Fruit fly (Drosophila melanogaster): ENCODE measurements around the gene CG31698.
A peak's percentile ranks its signal among the peaks of the same experiment; 100 is the strongest.

The CG31698 gene

DNA sequence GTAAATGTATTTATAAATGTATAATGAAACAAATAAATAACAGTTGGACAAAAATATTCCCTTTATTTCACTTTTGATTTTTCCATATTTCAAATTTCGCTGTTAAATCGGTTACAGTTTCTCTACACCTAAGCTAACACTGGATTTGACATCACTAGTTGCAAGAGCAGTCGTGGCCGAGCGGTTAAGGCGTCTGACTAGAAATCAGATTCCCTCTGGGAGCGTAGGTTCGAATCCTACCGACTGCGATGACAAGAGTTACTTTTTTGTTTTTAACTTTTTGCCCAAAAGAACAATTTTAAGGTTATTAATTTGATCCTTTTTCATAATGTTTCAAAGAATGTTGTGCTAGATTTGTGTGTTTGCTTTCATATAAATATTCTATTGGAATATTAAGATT, 4.2 kb downstream of the CG31698 start (continued):
- TF ChIP-seq inv (GFP tag; IDR thresholded peaks at IDR 0.05; ENCODE audit: partially characterized antibody): peak; percentile 40; the same call in 1 of the 2 replicates
- TF ChIP-seq Bgb (GFP tag; IDR thresholded peaks at IDR 0.05; ENCODE audit: partially characterized antibody): peak; percentile 87
- TF ChIP-seq zen2 (GFP tag; IDR thresholded peaks at IDR 0.05; ENCODE audit: partially characterized antibody): peak; percentile 77; the same call in 2 of the 3 replicates

DNA sequence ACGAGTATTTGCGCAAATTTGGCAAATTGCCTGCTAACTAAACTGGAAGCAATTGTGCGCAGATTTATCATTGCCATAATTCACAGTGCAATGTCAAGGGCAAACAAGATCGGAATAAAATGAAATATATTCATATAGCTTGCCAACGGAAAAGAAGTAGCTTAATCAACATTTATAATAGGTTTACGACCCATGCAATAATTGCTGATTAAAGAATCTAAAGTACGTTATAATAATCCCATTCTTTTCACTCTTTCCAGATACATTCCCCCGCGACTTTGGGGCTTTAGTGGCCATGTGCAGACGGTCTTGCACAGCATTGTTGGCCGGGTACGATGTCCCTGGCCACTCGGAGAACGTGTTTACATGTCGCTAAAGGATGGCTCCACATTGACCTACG, 6.9 kb downstream of the CG31698 start:
- TF ChIP-seq CG4820 (GFP tag; optimal IDR thresholded peaks at IDR 0.05): no peak
- TF ChIP-seq Sin3A (optimal IDR thresholded peaks at IDR 0.05): no peak
- TF ChIP-seq CG5245 (GFP tag; optimal IDR thresholded peaks at IDR 0.05): no peak

DNA sequence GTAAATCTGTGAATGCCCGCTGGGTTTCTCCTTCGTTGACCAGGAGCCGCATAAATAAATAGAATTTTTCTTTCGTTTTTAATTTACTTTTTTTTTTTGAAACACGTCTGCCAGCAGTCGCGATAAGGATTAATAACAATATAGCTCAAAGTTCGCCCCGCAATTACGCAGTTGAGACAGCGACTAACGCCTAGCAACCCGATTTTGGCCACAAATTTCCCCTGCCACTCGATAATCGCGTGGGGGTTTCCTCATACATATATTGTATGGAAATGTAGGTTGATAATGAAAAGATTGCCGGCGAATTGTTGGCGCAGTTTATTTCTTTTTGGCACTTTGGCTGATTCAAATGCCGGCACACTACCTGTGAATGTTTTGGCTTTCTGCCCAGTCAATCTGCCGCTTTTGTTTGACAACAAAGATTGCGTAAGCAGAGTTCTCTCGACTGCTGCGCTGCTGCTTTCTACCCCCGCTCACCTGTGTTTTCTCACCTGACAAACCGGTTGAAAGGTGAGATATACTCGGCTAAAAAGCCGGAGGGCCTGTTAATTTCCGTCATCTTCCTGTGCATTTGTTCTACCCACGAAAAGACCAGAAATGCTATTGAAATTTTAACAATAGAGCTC, 8.5 kb downstream of the CG31698 start:
- TF ChIP-seq disco-r (GFP tag; optimal IDR thresholded peaks at IDR 0.05) (no peak), CG8388 (GFP tag; optimal IDR thresholded peaks at IDR 0.05) (no peak), Jarid2 (GFP tag; optimal IDR thresholded peaks at IDR 0.05) (no peak), rib (GFP tag; IDR thresholded peaks at IDR 0.05) (no peak; the same call in 1 of the 2 replicates), CG15479 (GFP tag; optimal IDR thresholded peaks at IDR 0.05) (no peak), prd (optimal IDR thresholded peaks at IDR 0.05) (no peak), prd (GFP tag; IDR thresholded peaks at IDR 0.05) (no peak), sug (tag; optimal IDR thresholded peaks at IDR 0.05) (peak; percentile 36), jigr1 (GFP tag; IDR thresholded peaks at IDR 0.05) (no peak), tna (GFP tag; IDR thresholded peaks at IDR 0.05; ENCODE audit: partially characterized antibody) (no peak), CG5180 (GFP tag; optimal IDR thresholded peaks at IDR 0.05) (no peak), mirr (GFP tag; optimal IDR thresholded peaks at IDR 0.05) (peak; percentile 24), CG43689 (GFP tag; IDR thresholded peaks at IDR 0.05) (no peak), tap (tag; optimal IDR thresholded peaks at IDR 0.05) (no peak), CG2199 (GFP tag; IDR thresholded peaks at IDR 0.05) (0 out of 3 replicates have a peak, but pooled peaks have one; percentile 28), Pdp1 (GFP tag; optimal IDR thresholded peaks at IDR 0.05) (peak in 1 of 2 experiments; percentile 97), NC2α (GFP tag; optimal IDR thresholded peaks at IDR 0.05) (no peak), MESR4 (GFP tag; optimal IDR thresholded peaks at IDR 0.05) (no peak), fd3F (GFP tag; optimal IDR thresholded peaks at IDR 0.05) (no peak), crol (GFP tag; IDR thresholded peaks at IDR 0.05) (peak; percentile 55; the same call in 1 of the 2 replicates), en (GFP tag; optimal IDR thresholded peaks at IDR 0.05) (no peak), CG16813 (GFP tag; IDR thresholded peaks at IDR 0.05; ENCODE audit: partially characterized antibody) (no peak), CG10543 (GFP tag; optimal IDR thresholded peaks at IDR 0.05) (no peak), CG34376 (GFP tag; optimal IDR thresholded peaks at IDR 0.05) (peak; percentile 47), Bteb2 (GFP tag; optimal IDR thresholded peaks at IDR 0.05) (no peak), CG8089 (GFP tag; optimal IDR thresholded peaks at IDR 0.05) (no peak), lmd (GFP tag; IDR thresholded peaks at IDR 0.05) (no peak), Mad (GFP tag; optimal IDR thresholded peaks at IDR 0.05) (no peak), usp (GFP tag; optimal IDR thresholded peaks at IDR 0.05) (no peak), knrl (GFP tag; IDR thresholded peaks at IDR 0.05; ENCODE audit: partially characterized antibody) (no peak), crc (GFP tag; optimal IDR thresholded peaks at IDR 0.05) (no peak), grau (tag; optimal IDR thresholded peaks at IDR 0.05) (no peak), lov (optimal IDR thresholded peaks at IDR 0.05) (no peak), lov (GFP tag; IDR thresholded peaks at IDR 0.05) (0 out of 3 replicates have a peak, but pooled peaks have one; percentile 22), luna (GFP tag; optimal IDR thresholded peaks at IDR 0.05) (no peak), slbo (GFP tag; IDR thresholded peaks at IDR 0.05) (no peak), exex (tag; optimal IDR thresholded peaks at IDR 0.05) (peak; percentile 70), CG17829 (tag; optimal IDR thresholded peaks at IDR 0.05) (no peak), CG12769 (tag; optimal IDR thresholded peaks at IDR 0.05) (peak; percentile 65), CG4360 (GFP tag; IDR thresholded peaks at IDR 0.05) (no peak), lola (GFP tag; optimal IDR thresholded peaks at IDR 0.05) (no peak)

Data from whole organism, embryonic.